Fruit fly (Drosophila melanogaster) whole organism, embryonic: ENCODE data around the gene Ns1.

ENCODE experiments used
- Asciz ChIP-seq: fragments of 200-800 bp; sonication (Bioruptor generic); optimal IDR thresholded peaks from 2 replicates; lab custom pipeline; 2017; ENCODE audit warnings: missing biosample characterization, mild to moderate bottlenecking, missing genetic modification characterization, missing genetic modification reagents
- Bdp1 ChIP-seq: fragments of 200-800 bp; sonication (Bioruptor generic); optimal IDR thresholded peaks from 3 replicates; lab custom pipeline; 2016; ENCODE audit warnings: missing biosample characterization, missing genetic modification characterization
- CG10462 ChIP-seq: fragments of 200-800 bp; sonication (Bioruptor generic); optimal IDR thresholded peaks from 2 replicates; lab custom pipeline; 2016; ENCODE audit warnings: missing biosample characterization, missing genetic modification characterization
- CG11696 ChIP-seq: fragments of 200-800 bp; sonication (Bioruptor generic); IDR thresholded peaks from 2 replicates; pipeline ENCODE4 v1.3.6; 2022; ENCODE audit warnings: missing biosample characterization, missing genetic modification characterization
- CG11723 ChIP-seq: fragments of 200-800 bp; sonication (Bioruptor generic); optimal IDR thresholded peaks from 2 replicates; lab custom pipeline; 2017; ENCODE audit warnings: missing biosample characterization, mild to moderate bottlenecking, missing genetic modification characterization
- CG12104 ChIP-seq: fragments of 200-800 bp; sonication (Bioruptor generic); optimal IDR thresholded peaks from 3 replicates; lab custom pipeline; 2016; ENCODE audit warnings: missing biosample characterization, missing genetic modification characterization
- CG13624 ChIP-seq: fragments of 200-800 bp; sonication (Bioruptor generic); optimal IDR thresholded peaks from 2 replicates; lab custom pipeline; 2016; ENCODE audit warnings: missing biosample characterization, missing genetic modification characterization
- CG14014 ChIP-seq: fragments of 200-800 bp; sonication (Bioruptor generic); IDR thresholded peaks from 2 replicates; pipeline ENCODE4 v1.3.6; 2022; ENCODE audit warnings: missing biosample characterization, missing genetic modification characterization
- CG17186 ChIP-seq: fragments of 200-800 bp; sonication (Bioruptor generic); optimal IDR thresholded peaks from 3 replicates; lab custom pipeline; 2017; ENCODE audit warnings: missing biosample characterization, missing genetic modification reagents, missing genetic modification characterization
- CG17802 ChIP-seq: fragments of 200-800 bp; sonication (Bioruptor generic); optimal IDR thresholded peaks from 2 replicates; lab custom pipeline; 2018; ENCODE audit warnings: missing biosample characterization, mild to moderate bottlenecking, missing genetic modification characterization, moderate library complexity
- CG1832 ChIP-seq: fragments of 200-800 bp; sonication (Bioruptor generic); optimal IDR thresholded peaks from 2 replicates; lab custom pipeline; 2017; ENCODE audit warnings: missing biosample characterization, mild to moderate bottlenecking, missing genetic modification characterization, inconsistent platforms
- CG31365 ChIP-seq: fragments of 200-800 bp; sonication (Bioruptor generic); optimal IDR thresholded peaks from 2 replicates; lab custom pipeline; 2018; ENCODE audit warnings: missing biosample characterization, mild to moderate bottlenecking, missing genetic modification characterization
- CG32767 ChIP-seq: fragments of 200-800 bp; sonication (Bioruptor generic); IDR thresholded peaks from 2 replicates; pipeline ENCODE4 v1.3.6; 2022; ENCODE audit warnings: missing biosample characterization, missing genetic modification characterization
- CG34224 ChIP-seq: fragments of 200-800 bp; sonication (Bioruptor generic); IDR thresholded peaks from 3 replicates; pipeline ENCODE4 v1.3.6; 2022; ENCODE audit warnings: missing biosample characterization, missing genetic modification characterization; ENCODE audit not compliant: partially characterized antibody
- CG3726 ChIP-seq: fragments of 200-800 bp; sonication (Bioruptor generic); IDR thresholded peaks from 3 replicates; pipeline ENCODE4, ENCODE4 v1.3.6; 2022; ENCODE audit warnings: missing biosample characterization, missing genetic modification characterization
- CG4360 ChIP-seq: fragments of 200-800 bp; sonication (Bioruptor generic); IDR thresholded peaks from 2 replicates; pipeline ENCODE4 v1.3.6; 2022; ENCODE audit warnings: missing biosample characterization, missing genetic modification characterization
- CG4707 ChIP-seq: fragments of 200-800 bp; sonication (Bioruptor generic); optimal IDR thresholded peaks from 2 replicates; lab custom pipeline; 2018; ENCODE audit warnings: missing biosample characterization, mild to moderate bottlenecking, missing genetic modification characterization, moderate library complexity
- CG5245 ChIP-seq: fragments of 200-800 bp; sonication (Bioruptor generic); optimal IDR thresholded peaks from 3 replicates; lab custom pipeline; 2016; ENCODE audit warnings: missing biosample characterization, missing genetic modification characterization
- CG7839 ChIP-seq: fragments of 200-800 bp; sonication (Bioruptor generic); optimal IDR thresholded peaks from 3 replicates; lab custom pipeline; 2018; ENCODE audit warnings: missing biosample characterization, mild to moderate bottlenecking, missing genetic modification characterization, moderate library complexity
- CG9817 ChIP-seq: fragments of 200-800 bp; sonication (Bioruptor generic); optimal IDR thresholded peaks from 2 replicates; lab custom pipeline; 2018; ENCODE audit warnings: missing biosample characterization, mild to moderate bottlenecking, missing genetic modification characterization, moderate library complexity
- Gsc ChIP-seq: fragments of 200-800 bp; sonication (Bioruptor generic); IDR thresholded peaks from 2 replicates; pipeline ENCODE4 v1.3.6; 2022; ENCODE audit warnings: missing biosample characterization, missing genetic modification characterization
- HmgD ChIP-seq: fragments of 200-800 bp; sonication (Bioruptor generic); optimal IDR thresholded peaks from 3 replicates; lab custom pipeline; 2016; ENCODE audit warnings: missing biosample characterization, missing genetic modification characterization
- Hmr ChIP-seq: fragments of 200-800 bp; sonication (Bioruptor generic); optimal IDR thresholded peaks from 3 replicates; lab custom pipeline; 2017; ENCODE audit warnings: mild to moderate bottlenecking, missing biosample characterization, missing genetic modification reagents, missing genetic modification characterization
- Lhr ChIP-seq: fragments of 200-800 bp; sonication (Bioruptor generic); optimal IDR thresholded peaks from 3 replicates; lab custom pipeline; 2017; ENCODE audit warnings: mild to moderate bottlenecking, missing biosample characterization, missing genetic modification reagents, missing genetic modification characterization
- Lpt ChIP-seq: fragments of >200 bp; optimal IDR thresholded peaks from 2 replicates; lab custom pipeline; 2018; ENCODE audit warnings: missing biosample characterization, missing genetic modification characterization
- NFAT ChIP-seq: fragments of 200-800 bp; sonication (Bioruptor generic); IDR thresholded peaks from 2 replicates; pipeline ENCODE4 v1.3.6; 2022; ENCODE audit warnings: missing biosample characterization, missing genetic modification characterization
- Pdp1 ChIP-seq, 2 experiments: fragments of 200-800 bp; sonication (Bioruptor generic); optimal IDR thresholded peaks; 3 replicates each; lab custom pipeline; 2016; ENCODE audit warnings: missing biosample characterization in 2 of 2, missing genetic modification characterization in 2 of 2, mild to moderate bottlenecking in 1 of 2, moderate library complexity in 1 of 2
- Sry-β ChIP-seq: fragments of 200-800 bp; sonication (Bioruptor generic); optimal IDR thresholded peaks from 2 replicates; lab custom pipeline; 2018; ENCODE audit warnings: missing biosample characterization, mild to moderate bottlenecking, missing genetic modification characterization, moderate library complexity
- bowl ChIP-seq: fragments of 200-800 bp; sonication (Bioruptor generic); IDR thresholded peaks from 2 replicates; pipeline ENCODE4 v1.3.6; 2022; ENCODE audit warnings: missing biosample characterization, missing genetic modification characterization
- btn ChIP-seq: fragments of 200-800 bp; sonication (Bioruptor generic); optimal IDR thresholded peaks from 2 replicates; lab custom pipeline; 2016; ENCODE audit warnings: missing biosample characterization, missing genetic modification characterization
- dimm ChIP-seq: fragments of 200-800 bp; sonication (Bioruptor generic); IDR thresholded peaks from 2 replicates; pipeline ENCODE4 v1.3.6; 2022; ENCODE audit warnings: missing biosample characterization, missing genetic modification characterization
- disco-r ChIP-seq: fragments of 200-800 bp; sonication (Bioruptor generic); optimal IDR thresholded peaks from 2 replicates; lab custom pipeline; 2016; ENCODE audit warnings: missing biosample characterization, missing genetic modification characterization
- en ChIP-seq: fragments of 200-800 bp; sonication (Bioruptor generic); optimal IDR thresholded peaks from 2 replicates; lab custom pipeline; 2016; ENCODE audit warnings: missing biosample characterization, missing genetic modification characterization
- hkb ChIP-seq, 2 experiments: fragments of 200-800 bp in 1 of 2; fragments of >200 bp in 1 of 2; sonication (Bioruptor generic) in 1 of 2; IDR thresholded peaks in 1 of 2; optimal IDR thresholded peaks in 1 of 2; 2 replicates each; pipeline versions ENCODE4 v1.3.6 to Lab custom; 2017 to 2022; ENCODE audit warnings: missing biosample characterization in 1 of 2, missing genetic modification characterization in 1 of 2
- onecut ChIP-seq: fragments of 200-800 bp; sonication (Bioruptor generic); IDR thresholded peaks from 2 replicates; pipeline ENCODE4 v1.3.6; 2022; ENCODE audit warnings: missing biosample characterization, missing genetic modification characterization
- peb ChIP-seq: fragments of 200-800 bp; sonication (Bioruptor generic); IDR thresholded peaks from 2 replicates; pipeline ENCODE4 v1.3.6; 2022; ENCODE audit warnings: missing biosample characterization, missing genetic modification characterization
- pfk ChIP-seq: fragments of 200-800 bp; sonication (Bioruptor generic); optimal IDR thresholded peaks from 2 replicates; lab custom pipeline; 2018; ENCODE audit warnings: missing biosample characterization, mild to moderate bottlenecking, missing genetic modification characterization, moderate library complexity
- pho ChIP-seq: fragments of 200-800 bp; sonication (Bioruptor generic); optimal IDR thresholded peaks from 2 replicates; lab custom pipeline; 2016; ENCODE audit warnings: missing biosample characterization, missing genetic modification characterization
- prd ChIP-seq, 3 experiments: fragments of >200 bp in 2 of 3; fragments of 200-800 bp in 1 of 3; sonication (Bioruptor generic) in 1 of 3; optimal IDR thresholded peaks in 2 of 3; IDR thresholded peaks in 1 of 3; 2 replicates in 2 of 3; 3 replicates in 1 of 3; pipeline versions ENCODE4 v1.3.6 to Lab custom; 2017 to 2022; ENCODE audit warnings: missing biosample characterization in 1 of 3, missing genetic modification characterization in 1 of 3
- repo ChIP-seq: fragments of 200-800 bp; sonication (Bioruptor generic); optimal IDR thresholded peaks from 2 replicates; lab custom pipeline; 2016; ENCODE audit warnings: missing biosample characterization, missing genetic modification characterization
- salm ChIP-seq: fragments of 200-800 bp; sonication (Bioruptor generic); optimal IDR thresholded peaks from 2 replicates; lab custom pipeline; 2018; ENCODE audit warnings: missing biosample characterization, mild to moderate bottlenecking, missing genetic modification characterization
- sna ChIP-seq: fragments of 200-800 bp; sonication (Bioruptor generic); IDR thresholded peaks from 2 replicates; pipeline ENCODE4 v1.3.6; 2022; ENCODE audit warnings: missing biosample characterization, missing genetic modification characterization; ENCODE audit not compliant: partially characterized antibody
- so ChIP-seq: fragments of 200-800 bp; sonication (Bioruptor generic); IDR thresholded peaks from 3 replicates; pipeline ENCODE4 v1.3.6; 2022; ENCODE audit warnings: missing biosample characterization, missing genetic modification characterization
- ssp ChIP-seq: fragments of 200-800 bp; sonication (Bioruptor generic); IDR thresholded peaks from 2 replicates; pipeline ENCODE4 v1.3.6; 2022; ENCODE audit warnings: missing biosample characterization, missing genetic modification characterization
- tx ChIP-seq: fragments of 200-800 bp; sonication (Bioruptor generic); optimal IDR thresholded peaks from 2 replicates; lab custom pipeline; 2016; ENCODE audit warnings: missing biosample characterization, missing genetic modification characterization
- wdn ChIP-seq: fragments of 200-800 bp; sonication (Bioruptor generic); IDR thresholded peaks from 2 replicates; pipeline ENCODE4 v1.3.6; 2022; ENCODE audit warnings: missing biosample characterization, missing genetic modification characterization
- wor ChIP-seq: fragments of 200-800 bp; sonication (Bioruptor generic); IDR thresholded peaks from 2 replicates; pipeline ENCODE4 v1.3.6; 2022; ENCODE audit warnings: missing biosample characterization, missing genetic modification characterization
- zen ChIP-seq: fragments of 200-800 bp; sonication (Bioruptor generic); optimal IDR thresholded peaks from 3 replicates; lab custom pipeline; 2018; ENCODE audit warnings: missing biosample characterization, mild to moderate bottlenecking, missing genetic modification characterization, moderate library complexity

The Ns1 gene

dm6 chr3R:17065018-17065784, 7.3 kb downstream of the Ns1 start (continued):
- TF ChIP-seq Lhr (GFP tag; lab: Kevin White, UChicago) (peak; percentile 65), CG34224 (peak; percentile 64), hkb (optimal IDR thresholded peaks at IDR 0.05; lab: Kevin White, UChicago) (no peak), hkb (GFP tag; IDR thresholded peaks at IDR 0.05; lab: Robert Waterston, UW) (peak; percentile 91), en (GFP tag; lab: Kevin White, UChicago) (peak; percentile 76), Bdp1 (peak; percentile 79), sna (GFP tag; lab: Robert Waterston, UW) (no peak), CG5245 (peak; percentile 86), CG1832 (GFP tag; lab: Kevin White, UChicago) (peak; percentile 16), CG17802 (tag; lab: Kevin White, UChicago) (peak; percentile 81), repo (GFP tag; lab: Kevin White, UChicago) (peak; percentile 57), CG17186 (peak; percentile 25), CG11696 (GFP tag; lab: Robert Waterston, UW) (peak; percentile 74), wor (GFP tag; lab: Robert Waterston, UW) (peak; percentile 88), Lpt (GFP tag; lab: Kevin White, UChicago) (no peak), ssp (GFP tag; lab: Robert Waterston, UW) (peak; percentile 79), Sry-β (GFP tag; lab: Kevin White, UChicago) (peak; percentile 55), CG11723 (GFP tag; lab: Kevin White, UChicago) (peak; percentile 88), Hmr (GFP tag; lab: Kevin White, UChicago) (peak; percentile 93), pfk (GFP tag; lab: Kevin White, UChicago) (peak; percentile 70), Pdp1 (GFP tag; optimal IDR thresholded peaks at IDR 0.05; lab: Kevin White, UChicago) (peak; percentile 83 to 92), CG4360 (GFP tag; lab: Robert Waterston, UW) (peak; percentile 87), CG14014 (GFP tag; lab: Robert Waterston, UW) (peak; percentile 72), CG12104 (peak; percentile 88), tx (GFP tag; lab: Kevin White, UChicago) (peak; percentile 85), CG13624 (GFP tag; lab: Kevin White, UChicago) (peak; percentile 90), zen (peak; percentile 85), CG31365 (tag; lab: Kevin White, UChicago) (peak; percentile 75), Asciz (peak; percentile 95), salm (peak; percentile 93), wdn (peak; percentile 84), disco-r (GFP tag; lab: Kevin White, UChicago) (peak; percentile 64), prd (optimal IDR thresholded peaks at IDR 0.05; lab: Kevin White, UChicago) (no peak), prd (GFP tag; IDR thresholded peaks at IDR 0.05; lab: Robert Waterston, UW) (peak; percentile 92), pho (GFP tag; lab: Kevin White, UChicago) (peak; percentile 92), dimm (GFP tag; lab: Robert Waterston, UW) (peak; percentile 41; the same call in 1 of the 2 replicates), CG9817 (tag; lab: Kevin White, UChicago) (peak; percentile 86), bowl (GFP tag; lab: Robert Waterston, UW) (peak; percentile 62; the same call in 1 of the 2 replicates), CG7839 (peak; percentile 95), CG32767 (GFP tag; lab: Robert Waterston, UW) (peak; percentile 81), NFAT (GFP tag; lab: Robert Waterston, UW) (peak; percentile 80), CG10462 (GFP tag; lab: Kevin White, UChicago) (peak; percentile 86), HmgD (GFP tag; lab: Kevin White, UChicago) (peak; percentile 23), CG3726 (GFP tag; lab: Robert Waterston, UW) (peak; percentile 82), peb (GFP tag; lab: Robert Waterston, UW) (peak; percentile 76), so (peak; percentile 90), CG4707 (peak; percentile 72), Gsc (GFP tag; lab: Robert Waterston, UW) (no peak), onecut (GFP tag; lab: Robert Waterston, UW) (peak; percentile 77), btn (GFP tag; lab: Kevin White, UChicago) (peak; percentile 60)
